Fruit fly (Drosophila melanogaster): ENCODE data around the gene CG45263.
A peak's percentile ranks its signal among the peaks of the same experiment; 100 is the strongest.

The CG45263 gene

DNA sequence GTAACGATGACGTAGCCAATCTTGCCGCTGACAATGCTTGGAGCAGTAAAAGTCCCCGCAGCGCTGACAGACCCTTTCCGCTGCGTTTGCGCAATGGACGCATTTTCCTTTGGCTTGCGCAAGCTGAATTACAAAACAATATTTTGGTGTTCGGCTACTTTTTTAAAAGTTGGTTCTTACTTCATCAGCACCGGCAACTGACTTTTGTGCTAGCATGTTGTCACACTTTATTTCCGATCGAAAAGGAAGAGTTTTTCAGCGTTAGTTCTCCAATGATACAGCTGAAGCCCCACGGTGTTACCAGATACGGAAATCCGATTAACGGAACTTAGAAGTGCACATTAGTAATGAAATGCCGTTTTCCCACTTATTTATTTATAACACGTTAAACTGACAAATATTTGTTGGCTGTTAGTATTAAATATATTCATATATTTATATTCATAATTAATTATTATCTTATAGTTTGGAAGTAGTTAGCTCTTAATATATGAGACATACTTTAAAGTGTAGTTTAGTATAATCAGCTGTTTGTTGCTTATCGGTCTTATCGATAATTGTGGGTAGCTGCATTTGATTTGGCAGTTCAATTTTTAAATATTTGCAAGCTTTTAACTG is 115.0 kb downstream of the CG45263 start, which contains the start of the genes Veneno and CG7963:
TSS of gene Veneno (minus strand) at position 296 of the 618 bp plus-strand sequence.
TSS of gene CG7963 (plus strand) at position 568 of the 618 bp plus-strand sequence.
- TF ChIP-seq CG34367 (tag; optimal IDR thresholded peaks at IDR 0.05) (no peak), CG10348 (GFP tag; IDR thresholded peaks at IDR 0.05) (no peak), CG8159 (tag; optimal IDR thresholded peaks at IDR 0.05) (peak; percentile 31), CG8301 (tag; optimal IDR thresholded peaks at IDR 0.05) (no peak), fd96Ca (GFP tag; IDR thresholded peaks at IDR 0.05) (no peak), EcR (GFP tag; optimal IDR thresholded peaks at IDR 0.05) (no peak), Snoo (tag; optimal IDR thresholded peaks at IDR 0.05) (no peak), CG15710 (tag; optimal IDR thresholded peaks at IDR 0.05) (peak; percentile 24)

DNA sequence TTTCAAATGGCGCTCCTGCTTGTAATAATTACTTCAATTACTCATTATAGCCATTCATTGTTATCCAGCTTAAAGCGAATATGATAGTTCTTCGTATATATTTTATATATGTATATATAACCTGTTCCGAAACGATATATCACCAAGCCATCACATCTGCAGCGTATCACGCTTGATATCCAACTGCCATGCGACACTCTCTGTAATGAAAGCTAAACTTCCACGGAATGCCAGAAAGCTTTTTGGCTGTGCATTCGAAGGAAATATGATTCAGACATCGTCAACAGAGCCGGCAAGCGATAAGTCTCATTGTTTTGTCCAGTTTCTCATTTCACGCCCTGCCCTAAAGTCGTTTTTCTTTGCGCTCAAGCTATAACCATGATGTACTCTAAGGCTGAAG is 119.4 kb downstream of the CG45263 start:
- TF ChIP-seq EcR (GFP tag; optimal IDR thresholded peaks at IDR 0.05) (peak; percentile 5), gl (tag; optimal IDR thresholded peaks at IDR 0.05) (no peak)

DNA sequence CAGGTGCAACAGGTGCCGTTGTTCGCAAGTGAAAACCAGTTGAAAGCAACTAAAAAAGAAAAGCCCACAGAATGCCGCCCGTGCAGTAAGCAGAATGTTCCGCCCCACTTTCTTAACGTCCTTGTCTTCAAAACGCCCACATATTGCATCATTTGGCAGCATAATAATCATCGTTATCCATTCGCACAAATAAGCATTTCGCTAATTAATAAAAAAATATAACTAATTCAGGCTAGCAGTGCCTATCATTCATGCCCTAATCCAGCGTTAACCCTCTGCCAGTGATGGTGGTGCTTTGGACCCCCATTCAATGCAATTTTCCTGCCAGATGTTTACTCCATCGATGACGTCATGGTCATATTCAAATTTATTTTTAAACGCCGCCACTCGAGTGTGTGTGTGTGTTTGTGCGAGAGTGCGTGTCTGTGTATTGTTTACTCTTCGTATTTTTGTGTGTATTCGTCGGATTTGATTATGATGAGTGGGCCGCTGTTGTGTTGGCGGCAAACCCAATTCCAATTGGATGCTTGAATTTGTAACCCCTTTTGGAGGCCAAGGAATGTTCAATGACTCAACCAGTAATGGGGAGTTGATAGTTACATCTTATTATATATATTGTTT is 119.9 kb downstream of the CG45263 start:
- no peak for TF ChIP-seq CG15710 (tag; optimal IDR thresholded peaks at IDR 0.05)
- TF ChIP-seq CG12605 (GFP tag; IDR thresholded peaks at IDR 0.05): no peak
- TF ChIP-seq Ets98B (GFP tag; IDR thresholded peaks at IDR 0.05): no peak
- no peak for TF ChIP-seq Pif1A (GFP tag; optimal IDR thresholded peaks at IDR 0.05)
- no peak for TF ChIP-seq CG4496 (GFP tag; IDR thresholded peaks at IDR 0.05)
- no peak for TF ChIP-seq rn (GFP tag; IDR thresholded peaks at IDR 0.05)
- no peak for TF ChIP-seq CG10348 (GFP tag; IDR thresholded peaks at IDR 0.05)
- TF ChIP-seq gl (tag; optimal IDR thresholded peaks at IDR 0.05): no peak
- TF ChIP-seq CG8301 (tag; optimal IDR thresholded peaks at IDR 0.05): no peak
- no peak for TF ChIP-seq Pif1B (GFP tag; optimal IDR thresholded peaks at IDR 0.05)
- TF ChIP-seq CG14655 (GFP tag; optimal IDR thresholded peaks at IDR 0.05): no peak
- no peak for TF ChIP-seq CG32121 (GFP tag; IDR thresholded peaks at IDR 0.05)
- TF ChIP-seq D1 (tag; optimal IDR thresholded peaks at IDR 0.05): no peak
- no peak for TF ChIP-seq CG13204 (GFP tag; optimal IDR thresholded peaks at IDR 0.05)
- no peak for TF ChIP-seq CG9948 (tag; optimal IDR thresholded peaks at IDR 0.05)
- no peak for TF ChIP-seq Snoo (tag; optimal IDR thresholded peaks at IDR 0.05)

DNA sequence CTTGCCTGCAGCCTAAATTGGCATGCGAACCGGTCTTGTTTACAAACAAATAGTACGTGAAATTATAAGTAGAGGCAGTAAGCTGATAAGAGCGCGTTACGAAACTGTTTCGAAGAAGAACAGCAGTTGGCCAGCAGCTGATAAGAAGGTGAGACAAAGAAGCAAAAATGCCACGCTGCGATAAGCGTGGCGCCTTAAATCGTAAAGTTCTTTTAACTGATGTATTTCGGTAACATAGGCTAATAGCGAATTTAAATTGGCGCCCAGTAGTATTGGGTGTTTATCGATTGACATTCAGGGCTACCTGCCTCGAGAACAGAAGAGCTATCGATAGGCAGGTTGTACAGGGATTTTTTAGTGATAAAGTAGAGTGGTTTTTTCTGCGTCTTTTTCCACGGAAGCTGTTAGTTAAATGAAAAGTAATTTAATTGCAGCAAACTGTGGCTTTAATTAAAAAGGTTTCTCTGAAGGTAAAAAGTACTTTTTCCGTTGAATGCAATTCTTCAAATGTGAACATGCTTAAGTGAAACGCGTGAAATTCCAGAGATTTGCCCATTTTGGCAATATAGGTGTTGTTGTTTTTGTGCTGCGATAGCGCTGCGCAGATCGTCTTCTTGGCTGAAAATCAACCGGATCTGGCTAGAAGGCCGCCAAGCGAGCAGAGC is 120.7 kb downstream of the CG45263 start, which contains the start of gene stck:
TSS of gene stck (plus strand) at position 353 of the 665 bp plus-strand sequence.
- TF ChIP-seq CG8159 (tag; optimal IDR thresholded peaks at IDR 0.05) (peak; percentile 12), CG34367 (tag; optimal IDR thresholded peaks at IDR 0.05) (no peak)

DNA sequence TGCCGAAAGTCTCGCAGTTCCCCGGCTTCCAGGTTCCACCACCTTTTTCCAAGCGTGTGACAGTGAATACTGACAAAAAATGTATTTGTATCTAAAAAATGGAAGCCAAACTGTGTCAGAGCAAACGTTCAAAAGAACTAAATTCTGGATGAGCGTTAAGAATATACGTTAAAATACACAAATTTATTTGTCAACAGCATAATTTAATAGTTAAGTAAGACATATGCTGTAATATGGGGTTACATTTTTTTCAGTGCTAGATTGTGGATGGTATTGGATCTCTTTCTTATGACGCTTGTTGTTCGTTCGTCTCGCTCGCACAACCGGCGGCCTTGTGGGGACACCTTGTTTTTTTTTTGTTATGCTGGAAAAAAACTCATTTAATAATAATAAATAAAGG is 121.8 kb downstream of the CG45263 start:
- TF ChIP-seq CG15710 (tag; optimal IDR thresholded peaks at IDR 0.05): peak; percentile 85
- TF ChIP-seq Ets98B (GFP tag; IDR thresholded peaks at IDR 0.05): peak; percentile 87
- TF ChIP-seq CG4496 (GFP tag; IDR thresholded peaks at IDR 0.05): peak; percentile 93
- peak; percentile 81 for TF ChIP-seq fd96Ca (GFP tag; IDR thresholded peaks at IDR 0.05)
- peak; percentile 70 for TF ChIP-seq D1 (tag; optimal IDR thresholded peaks at IDR 0.05)
- peak; percentile 82 for TF ChIP-seq CG34367 (tag; optimal IDR thresholded peaks at IDR 0.05)
- peak; percentile 70 for TF ChIP-seq gl (tag; optimal IDR thresholded peaks at IDR 0.05)
- TF ChIP-seq CG8159 (tag; optimal IDR thresholded peaks at IDR 0.05): peak; percentile 88
- peak; percentile 95 for TF ChIP-seq Pif1A (GFP tag; optimal IDR thresholded peaks at IDR 0.05)
- TF ChIP-seq EcR (GFP tag; optimal IDR thresholded peaks at IDR 0.05): peak; percentile 20
- peak; percentile 87 for TF ChIP-seq CG8301 (tag; optimal IDR thresholded peaks at IDR 0.05)
- TF ChIP-seq CG13204 (GFP tag; optimal IDR thresholded peaks at IDR 0.05): peak; percentile 30
- TF ChIP-seq CG14655 (GFP tag; optimal IDR thresholded peaks at IDR 0.05): no peak
- peak; percentile 67 for TF ChIP-seq rn (GFP tag; IDR thresholded peaks at IDR 0.05)
- TF ChIP-seq CG9948 (tag; optimal IDR thresholded peaks at IDR 0.05): peak; percentile 89
- peak; percentile 17; the same call in 1 of the 2 replicates for TF ChIP-seq CG10348 (GFP tag; IDR thresholded peaks at IDR 0.05)
- peak; percentile 82 for TF ChIP-seq CG32121 (GFP tag; IDR thresholded peaks at IDR 0.05)
- TF ChIP-seq CG12605 (GFP tag; IDR thresholded peaks at IDR 0.05): peak; percentile 55
- TF ChIP-seq Pif1B (GFP tag; optimal IDR thresholded peaks at IDR 0.05): peak; percentile 91
- peak; percentile 43 for TF ChIP-seq Snoo (tag; optimal IDR thresholded peaks at IDR 0.05)
- peak; percentile 91 for TF ChIP-seq CG17806 (tag; optimal IDR thresholded peaks at IDR 0.05)

DNA sequence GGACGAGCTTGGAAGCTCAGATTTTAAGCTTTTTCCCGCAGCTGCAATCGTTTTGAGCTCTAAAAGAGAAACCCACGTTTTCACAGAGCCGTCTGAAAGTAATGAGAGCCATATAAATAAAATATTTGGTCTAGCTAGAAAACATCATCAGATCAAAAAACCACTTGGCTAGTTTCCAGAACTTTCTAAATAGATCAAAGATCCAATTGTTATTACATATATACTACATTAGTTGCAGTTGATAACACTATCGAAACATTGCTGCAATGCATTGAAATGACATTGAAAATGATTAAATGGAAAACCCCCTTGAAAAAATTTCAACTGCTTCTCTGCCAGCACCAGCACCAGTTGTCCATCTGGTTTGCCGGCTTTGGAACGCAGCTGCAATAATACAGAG is 122.4 kb downstream of the CG45263 start:
- TF ChIP-seq CG8159 (tag; optimal IDR thresholded peaks at IDR 0.05) (peak; percentile 85), Snoo (tag; optimal IDR thresholded peaks at IDR 0.05) (peak; percentile 50), gl (tag; optimal IDR thresholded peaks at IDR 0.05) (peak; percentile 41), CG13204 (GFP tag; optimal IDR thresholded peaks at IDR 0.05) (no peak), CG32121 (GFP tag; IDR thresholded peaks at IDR 0.05) (peak; percentile 96), CG34367 (tag; optimal IDR thresholded peaks at IDR 0.05) (peak; percentile 68), CG9948 (tag; optimal IDR thresholded peaks at IDR 0.05) (peak; percentile 64), Ets98B (GFP tag; IDR thresholded peaks at IDR 0.05) (peak; percentile 90), rn (GFP tag; IDR thresholded peaks at IDR 0.05) (peak; percentile 83), CG12605 (GFP tag; IDR thresholded peaks at IDR 0.05) (peak; percentile 85), CG15710 (tag; optimal IDR thresholded peaks at IDR 0.05) (peak; percentile 86), fd96Ca (GFP tag; IDR thresholded peaks at IDR 0.05) (peak; percentile 91), CG8301 (tag; optimal IDR thresholded peaks at IDR 0.05) (peak; percentile 77), Pif1A (GFP tag; optimal IDR thresholded peaks at IDR 0.05) (peak; percentile 89), CG14655 (GFP tag; optimal IDR thresholded peaks at IDR 0.05) (peak; percentile 58), CG17806 (tag; optimal IDR thresholded peaks at IDR 0.05) (peak; percentile 81), D1 (tag; optimal IDR thresholded peaks at IDR 0.05) (no peak), Pif1B (GFP tag; optimal IDR thresholded peaks at IDR 0.05) (peak; percentile 83), CG10348 (GFP tag; IDR thresholded peaks at IDR 0.05) (peak; percentile 93), EcR (GFP tag; optimal IDR thresholded peaks at IDR 0.05) (no peak), CG4496 (GFP tag; IDR thresholded peaks at IDR 0.05) (peak; percentile 90)
